Worm (Caenorhabditis elegans) whole organism, L2 larva: ENCODE data around the gene jbts-14.

Experiments
- egl-27 ChIP-seq: sonication (generic microtip); optimal IDR thresholded peaks from 3 replicates; lab custom pipeline; 2017; ENCODE audit warnings: missing biosample characterization, missing genetic modification reagents, missing genetic modification characterization
- elt-1 ChIP-seq: fragments of 150-350 bp; optimal IDR thresholded peaks from 2 replicates; lab custom pipeline; 2014; ENCODE audit warnings: missing biosample characterization, missing genetic modification characterization
- nhr-77 ChIP-seq: fragments of 150-350 bp; optimal IDR thresholded peaks from 2 replicates; lab custom pipeline; 2014; ENCODE audit warnings: missing biosample characterization, missing genetic modification characterization

- TF ChIP-seq egl-27 (tag; lab: Kevin White, UChicago) (no peak), nhr-77 (tag; lab: Kevin White, UChicago) (no peak), elt-1 (tag; lab: Kevin White, UChicago) (no peak)
These were observed 16.6 kb downstream of the jbts-14 start, which contains the start of gene F53A9.9 for ce11 chrX:8720658-8721057.
